Fruit fly (Drosophila melanogaster) whole organism, embryonic: ENCODE results near the gene Dhc62B.

Source experiments
- Adf1 ChIP-seq: fragments of 200-800 bp; sonication (Bioruptor generic); IDR thresholded peaks from 2 replicates; pipeline ENCODE4 v1.3.6; 2022; ENCODE audit warnings: missing biosample characterization, missing genetic modification characterization
- Awh ChIP-seq: fragments of 200-800 bp; sonication (Bioruptor generic); IDR thresholded peaks from 2 replicates; pipeline ENCODE4, ENCODE4 v1.3.6; 2022; ENCODE audit warnings: missing biosample characterization, missing genetic modification characterization
- Bgb ChIP-seq: fragments of 200-800 bp; sonication (Bioruptor generic); IDR thresholded peaks from 2 replicates; pipeline ENCODE4 v1.3.6; 2022; ENCODE audit warnings: missing biosample characterization, missing genetic modification characterization; ENCODE audit not compliant: partially characterized antibody
- CG10462 ChIP-seq: fragments of 200-800 bp; sonication (Bioruptor generic); optimal IDR thresholded peaks from 2 replicates; lab custom pipeline; 2016; ENCODE audit warnings: missing biosample characterization, missing genetic modification characterization
- CG10654 ChIP-seq: fragments of 200-800 bp; sonication (Bioruptor generic); optimal IDR thresholded peaks from 2 replicates; lab custom pipeline; 2016; ENCODE audit warnings: missing biosample characterization, missing genetic modification characterization
- CG11695 ChIP-seq: fragments of 200-800 bp; sonication (Bioruptor generic); IDR thresholded peaks from 3 replicates; pipeline ENCODE4 v1.3.6; 2022; ENCODE audit warnings: missing biosample characterization, missing genetic modification characterization
- CG11696 ChIP-seq: fragments of 200-800 bp; sonication (Bioruptor generic); IDR thresholded peaks from 2 replicates; pipeline ENCODE4 v1.3.6; 2022; ENCODE audit warnings: missing biosample characterization, missing genetic modification characterization
- CG11723 ChIP-seq: fragments of 200-800 bp; sonication (Bioruptor generic); optimal IDR thresholded peaks from 2 replicates; lab custom pipeline; 2017; ENCODE audit warnings: missing biosample characterization, mild to moderate bottlenecking, missing genetic modification characterization
- CG12071 ChIP-seq: fragments of 200-800 bp; sonication (Bioruptor generic); optimal IDR thresholded peaks from 3 replicates; lab custom pipeline; 2018; ENCODE audit warnings: missing biosample characterization, mild to moderate bottlenecking, missing genetic modification characterization
- CG12236 ChIP-seq: fragments of 200-800 bp; sonication (Bioruptor generic); optimal IDR thresholded peaks from 2 replicates; lab custom pipeline; 2016; ENCODE audit warnings: missing biosample characterization, missing genetic modification characterization
- CG14050 ChIP-seq: fragments of 200-800 bp; sonication (Bioruptor generic); IDR thresholded peaks from 3 replicates; pipeline ENCODE4 v1.3.6; 2022; ENCODE audit warnings: missing biosample characterization, missing genetic modification characterization
- CG14710 ChIP-seq: fragments of 200-800 bp; sonication (Bioruptor generic); optimal IDR thresholded peaks from 3 replicates; lab custom pipeline; 2019; ENCODE audit warnings: missing biosample characterization, mild to moderate bottlenecking, missing genetic modification characterization, moderate library complexity
- CG3838 ChIP-seq: fragments of 200-800 bp; sonication (Bioruptor generic); optimal IDR thresholded peaks from 3 replicates; lab custom pipeline; 2016; ENCODE audit warnings: missing biosample characterization, missing genetic modification characterization
- CG3995 ChIP-seq: fragments of 200-800 bp; sonication (Bioruptor generic); optimal IDR thresholded peaks from 3 replicates; lab custom pipeline; 2016; ENCODE audit warnings: missing biosample characterization, missing genetic modification characterization
- CG4328 ChIP-seq: fragments of 200-800 bp; sonication (Bioruptor generic); optimal IDR thresholded peaks from 3 replicates; lab custom pipeline; 2017; ENCODE audit warnings: missing biosample characterization, missing genetic modification reagents, missing genetic modification characterization
- CG4360 ChIP-seq: fragments of 200-800 bp; sonication (Bioruptor generic); IDR thresholded peaks from 2 replicates; pipeline ENCODE4 v1.3.6; 2022; ENCODE audit warnings: missing biosample characterization, missing genetic modification characterization
- CG4707 ChIP-seq: fragments of 200-800 bp; sonication (Bioruptor generic); optimal IDR thresholded peaks from 2 replicates; lab custom pipeline; 2018; ENCODE audit warnings: missing biosample characterization, mild to moderate bottlenecking, missing genetic modification characterization, moderate library complexity
- Dek ChIP-seq: fragments of 200-800 bp; sonication (Bioruptor generic); optimal IDR thresholded peaks from 3 replicates; lab custom pipeline; 2019; ENCODE audit warnings: missing biosample characterization, mild to moderate bottlenecking, missing genetic modification characterization, moderate library complexity
- Dip3 ChIP-seq: fragments of 200-800 bp; sonication (Bioruptor generic); optimal IDR thresholded peaks from 3 replicates; lab custom pipeline; 2016; ENCODE audit warnings: missing biosample characterization, missing genetic modification characterization
- HLHmδ ChIP-seq: fragments of 200-800 bp; sonication (Bioruptor generic); optimal IDR thresholded peaks from 2 replicates; lab custom pipeline; 2018; ENCODE audit warnings: missing biosample characterization, mild to moderate bottlenecking, missing genetic modification characterization, moderate library complexity
- Hr39 ChIP-seq: fragments of >200 bp; optimal IDR thresholded peaks from 2 replicates; lab custom pipeline; 2017
- Med ChIP-seq: fragments of 200-800 bp; sonication (Bioruptor generic); peaks from one replicate; lab custom pipeline; 2016; ENCODE audit warnings: missing biosample characterization, missing genetic modification characterization, mild to moderate bottlenecking, inconsistent platforms, moderate library complexity
- NC2α ChIP-seq: fragments of 200-800 bp; sonication (Bioruptor generic); optimal IDR thresholded peaks from 2 replicates; lab custom pipeline; 2016; ENCODE audit warnings: missing biosample characterization, missing genetic modification characterization
- NFAT ChIP-seq: fragments of 200-800 bp; sonication (Bioruptor generic); IDR thresholded peaks from 2 replicates; pipeline ENCODE4 v1.3.6; 2022; ENCODE audit warnings: missing biosample characterization, missing genetic modification characterization
- Oaz ChIP-seq: fragments of 200-800 bp; sonication (Bioruptor generic); IDR thresholded peaks from 2 replicates; pipeline ENCODE4 v1.3.6; 2022; ENCODE audit warnings: missing biosample characterization, missing genetic modification characterization
- Optix ChIP-seq: fragments of 200-800 bp; sonication (Bioruptor generic); IDR thresholded peaks from 3 replicates; pipeline ENCODE4 v1.3.6; 2022; ENCODE audit warnings: missing biosample characterization, missing genetic modification characterization
- Poxn ChIP-seq: fragments of 200-800 bp; sonication (Bioruptor generic); IDR thresholded peaks from 2 replicates; pipeline ENCODE4 v1.3.6; 2022; ENCODE audit warnings: missing biosample characterization, missing genetic modification characterization
- Scr ChIP-seq: fragments of 200-800 bp; sonication (Bioruptor generic); IDR thresholded peaks from 2 replicates; pipeline ENCODE4 v1.3.6; 2022; ENCODE audit warnings: missing biosample characterization, missing genetic modification characterization; ENCODE audit not compliant: partially characterized antibody
- Side ChIP-seq: fragments of 200-800 bp; sonication (Bioruptor generic); optimal IDR thresholded peaks from 2 replicates; lab custom pipeline; 2016; ENCODE audit warnings: missing biosample characterization, missing genetic modification characterization
- Sry-β ChIP-seq: fragments of 200-800 bp; sonication (Bioruptor generic); optimal IDR thresholded peaks from 2 replicates; lab custom pipeline; 2018; ENCODE audit warnings: missing biosample characterization, mild to moderate bottlenecking, missing genetic modification characterization, moderate library complexity
- Xrp1 ChIP-seq: fragments of 200-800 bp; sonication (Bioruptor generic); IDR thresholded peaks from 2 replicates; pipeline ENCODE4 v1.3.6; 2022; ENCODE audit warnings: missing biosample characterization, missing genetic modification characterization
- ab ChIP-seq: fragments of 200-800 bp; sonication (Bioruptor generic); optimal IDR thresholded peaks from 2 replicates; lab custom pipeline; 2016; ENCODE audit warnings: missing biosample characterization, missing genetic modification characterization
- ato ChIP-seq: fragments of 200-800 bp; sonication (Bioruptor generic); IDR thresholded peaks from 2 replicates; pipeline ENCODE4 v1.3.6; 2022; ENCODE audit warnings: missing biosample characterization, missing genetic modification characterization; ENCODE audit not compliant: partially characterized antibody
- btn ChIP-seq: fragments of 200-800 bp; sonication (Bioruptor generic); optimal IDR thresholded peaks from 2 replicates; lab custom pipeline; 2016; ENCODE audit warnings: missing biosample characterization, missing genetic modification characterization
- chn ChIP-seq: fragments of 200-800 bp; sonication (Bioruptor generic); optimal IDR thresholded peaks from 2 replicates; lab custom pipeline; 2016; ENCODE audit warnings: missing biosample characterization, missing genetic modification characterization
- crol ChIP-seq: fragments of 200-800 bp; sonication (Bioruptor generic); IDR thresholded peaks from 2 replicates; pipeline ENCODE4 v1.3.6; 2022; ENCODE audit warnings: missing biosample characterization, missing genetic modification characterization
- dati ChIP-seq: fragments of 200-800 bp; sonication (Bioruptor generic); IDR thresholded peaks from 2 replicates; pipeline ENCODE4 v1.3.6; 2022; ENCODE audit warnings: missing biosample characterization, missing genetic modification characterization
- dm ChIP-seq: fragments of 200-800 bp; sonication (Bioruptor generic); optimal IDR thresholded peaks from 3 replicates; lab custom pipeline; 2016; ENCODE audit warnings: missing biosample characterization, missing genetic modification characterization
- exex ChIP-seq: fragments of 200-800 bp; sonication (Bioruptor generic); optimal IDR thresholded peaks from 4 replicates; lab custom pipeline; 2018; ENCODE audit warnings: missing biosample characterization, mild to moderate bottlenecking, missing genetic modification characterization, moderate library complexity
- ftz-f1 ChIP-seq: fragments of 200-800 bp; sonication (Bioruptor generic); optimal IDR thresholded peaks from 2 replicates; lab custom pipeline; 2016; ENCODE audit warnings: missing biosample characterization, missing genetic modification characterization
- gem ChIP-seq: fragments of 200-800 bp; sonication (Bioruptor generic); optimal IDR thresholded peaks from 2 replicates; lab custom pipeline; 2019; ENCODE audit warnings: missing biosample characterization, mild to moderate bottlenecking, missing genetic modification characterization, moderate library complexity
- hbn ChIP-seq: fragments of 200-800 bp; sonication (Bioruptor generic); IDR thresholded peaks from 2 replicates; pipeline ENCODE4 v1.3.6; 2022; ENCODE audit warnings: missing biosample characterization, missing genetic modification characterization; ENCODE audit not compliant: partially characterized antibody
- jing ChIP-seq: fragments of 200-800 bp; sonication (Bioruptor generic); optimal IDR thresholded peaks from 2 replicates; lab custom pipeline; 2018; ENCODE audit warnings: missing biosample characterization, mild to moderate bottlenecking, missing genetic modification characterization
- lab ChIP-seq: fragments of 200-800 bp; sonication (Bioruptor generic); optimal IDR thresholded peaks from 3 replicates; lab custom pipeline; 2017; ENCODE audit warnings: missing biosample characterization, missing genetic modification characterization, mild to moderate bottlenecking, moderate library complexity, missing genetic modification reagents
- lmd ChIP-seq: fragments of 200-800 bp; sonication (Bioruptor generic); IDR thresholded peaks from 2 replicates; pipeline ENCODE4 v1.3.6; 2022; ENCODE audit warnings: missing biosample characterization, missing genetic modification characterization
- luna ChIP-seq: fragments of 200-800 bp; sonication (Bioruptor generic); optimal IDR thresholded peaks from 2 replicates; lab custom pipeline; 2016; ENCODE audit warnings: missing biosample characterization, missing genetic modification characterization
- mam ChIP-seq: fragments of 200-800 bp; sonication (Bioruptor generic); optimal IDR thresholded peaks from 3 replicates; lab custom pipeline; 2016; ENCODE audit warnings: missing biosample characterization, missing genetic modification characterization
- sens-2 ChIP-seq: fragments of 200-800 bp; sonication (Bioruptor generic); IDR thresholded peaks from 2 replicates; pipeline ENCODE4 v1.3.6; 2022; ENCODE audit warnings: missing biosample characterization, missing genetic modification characterization
- sug ChIP-seq: fragments of 200-800 bp; optimal IDR thresholded peaks from 2 replicates; lab custom pipeline; 2019; ENCODE audit warnings: missing biosample characterization, mild to moderate bottlenecking, missing genetic modification characterization, moderate library complexity
- tio ChIP-seq: fragments of 200-800 bp; sonication (Bioruptor generic); optimal IDR thresholded peaks from 2 replicates; lab custom pipeline; 2017; ENCODE audit warnings: missing biosample characterization, missing genetic modification characterization, inconsistent platforms
- twi ChIP-seq: fragments of 200-800 bp; optimal IDR thresholded peaks from 2 replicates; lab custom pipeline; 2019; ENCODE audit warnings: missing biosample characterization, mild to moderate bottlenecking, missing genetic modification characterization, moderate library complexity
- unc-4 ChIP-seq: fragments of 200-800 bp; sonication (Bioruptor generic); IDR thresholded peaks from 2 replicates; pipeline ENCODE4 v1.3.6; 2022; ENCODE audit warnings: missing biosample characterization, missing genetic modification characterization; ENCODE audit not compliant: partially characterized antibody

Gene Dhc62B

DNA sequence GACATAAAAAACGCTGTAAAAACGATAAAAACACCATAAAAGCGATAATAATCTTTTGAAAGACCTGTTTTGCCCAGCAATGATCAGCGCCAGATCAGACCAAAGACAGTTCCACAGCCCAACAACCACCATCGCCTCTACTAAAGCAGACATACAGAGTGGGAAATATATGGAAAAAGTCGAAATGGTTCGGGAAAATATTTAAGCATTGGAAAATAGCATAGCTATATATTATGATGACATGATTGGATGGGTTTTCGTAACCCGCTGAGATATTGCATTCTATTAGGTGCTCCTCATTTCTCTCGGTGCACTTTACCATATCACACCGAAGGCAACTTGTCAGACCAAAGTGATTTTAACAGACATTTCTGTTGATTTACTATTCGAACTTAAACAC, 37.1 kb upstream of the Dhc62B start (continued):
- peak; percentile 85 for TF ChIP-seq Dek
- peak; percentile 81 for TF ChIP-seq chn
- peak; percentile 73 for TF ChIP-seq jing (GFP tag; lab: Kevin White, UChicago)
- TF ChIP-seq hbn (GFP tag; lab: Robert Waterston, UW) = no peak
- peak; percentile 87 for TF ChIP-seq ab (GFP tag; lab: Kevin White, UChicago)
- peak; percentile 42 for TF ChIP-seq twi
- TF ChIP-seq Poxn (GFP tag; lab: Robert Waterston, UW) = peak; percentile 53
- TF ChIP-seq gem (tag; lab: Kevin White, UChicago) = peak; percentile 93
- TF ChIP-seq ato (GFP tag; lab: Robert Waterston, UW) = no peak
- TF ChIP-seq lab (GFP tag; lab: Kevin White, UChicago) = peak; percentile 94
- peak; percentile 79 for TF ChIP-seq Dip3
- TF ChIP-seq ftz-f1 (GFP tag; lab: Kevin White, UChicago) = no peak
- TF ChIP-seq CG3838 = peak; percentile 64
- peak; percentile 63 for TF ChIP-seq CG4707 (GFP tag; lab: Kevin White, UChicago)
- TF ChIP-seq CG4360 = peak; percentile 66
- peak; percentile 70 for TF ChIP-seq sug (tag; lab: Kevin White, UChicago)
- TF ChIP-seq dm (GFP tag; lab: Kevin White, UChicago) = peak; percentile 67
- peak; percentile 50 for TF ChIP-seq exex
- peak; percentile 88 for TF ChIP-seq Oaz
- no peak for TF ChIP-seq unc-4 (GFP tag; lab: Robert Waterston, UW)
- no peak for TF ChIP-seq crol (GFP tag; lab: Robert Waterston, UW)
- peak; percentile 87 for TF ChIP-seq mam (GFP tag; lab: Kevin White, UChicago)
- no peak for TF ChIP-seq Bgb (GFP tag; lab: Robert Waterston, UW)
- TF ChIP-seq CG11723 (GFP tag; lab: Kevin White, UChicago) = no peak
- no peak for TF ChIP-seq Sry-β
- peak; percentile 92 for TF ChIP-seq Awh (GFP tag; lab: Robert Waterston, UW)
- TF ChIP-seq CG11695 (GFP tag; lab: Robert Waterston, UW) = peak; percentile 92
- peak; percentile 85 for TF ChIP-seq CG11696
- TF ChIP-seq lmd = peak; percentile 94
- TF ChIP-seq Xrp1 (GFP tag; lab: Robert Waterston, UW) = peak; percentile 94
- peak; percentile 89 for TF ChIP-seq NFAT
- peak; percentile 75 for TF ChIP-seq CG10462 (GFP tag; lab: Kevin White, UChicago)
- TF ChIP-seq NC2α (GFP tag; lab: Kevin White, UChicago) = peak; percentile 64
- peak; percentile 91 for TF ChIP-seq CG12071 (GFP tag; lab: Kevin White, UChicago)
- peak; percentile 61 for TF ChIP-seq CG14710 (tag; lab: Kevin White, UChicago)
- TF ChIP-seq Adf1 (GFP tag; lab: Robert Waterston, UW) = peak; percentile 67
- no peak for TF ChIP-seq CG4328 (GFP tag; lab: Kevin White, UChicago)
- TF ChIP-seq Med (GFP tag; lab: Kevin White, UChicago) = peak; percentile 99
- no peak for TF ChIP-seq HLHmδ (GFP tag; lab: Kevin White, UChicago)
- peak; percentile 41 for TF ChIP-seq luna (GFP tag; lab: Kevin White, UChicago)
- TF ChIP-seq Hr39 (lab: Kevin White, UChicago) = no peak
- TF ChIP-seq dati (GFP tag; lab: Robert Waterston, UW) = peak; percentile 62
- peak; percentile 91 for TF ChIP-seq Optix (GFP tag; lab: Robert Waterston, UW)
- peak; percentile 73 for TF ChIP-seq CG12236 (GFP tag; lab: Kevin White, UChicago)
- TF ChIP-seq tio = no peak
- peak; percentile 88 for TF ChIP-seq Side (GFP tag; lab: Kevin White, UChicago)
- TF ChIP-seq Scr (GFP tag; lab: Robert Waterston, UW) = no peak
- TF ChIP-seq btn (GFP tag; lab: Kevin White, UChicago) = peak; percentile 81
- peak; percentile 6 for TF ChIP-seq CG3995 (GFP tag; lab: Kevin White, UChicago)
- TF ChIP-seq sens-2 (GFP tag; lab: Robert Waterston, UW) = peak; percentile 85
- TF ChIP-seq CG10654 (GFP tag; lab: Kevin White, UChicago) = peak; percentile 83
- TF ChIP-seq CG14050 (GFP tag; lab: Robert Waterston, UW) = peak; percentile 90
